Worm (Caenorhabditis elegans) whole organism, young adult: ENCODE measurements around the gene ubc-6.

Source experiments
- B0336.3 ChIP-seq: fragments of 200-800 bp; sonication (Bioruptor generic); IDR thresholded peaks from 2 replicates; pipeline ENCODE4 v1.3.6; 2022; ENCODE audit warnings: missing genetic modification characterization, missing compliant biosample characterization
- C06A6.2 ChIP-seq: fragments of 200-800 bp; sonication (Bioruptor generic); conservative IDR thresholded peaks from 2 replicates; pipeline ENCODE4 v1.3.6; 2022; ENCODE audit warnings: missing genetic modification characterization, missing compliant biosample characterization
- F22D6.2 ChIP-seq: sonication (generic microtip); optimal IDR thresholded peaks from 2 replicates; lab custom pipeline; 2016; ENCODE audit warnings: mild to moderate bottlenecking, missing genetic modification characterization, missing compliant biosample characterization
- F33H1.4 ChIP-seq: fragments of 200-800 bp; sonication (Bioruptor generic); IDR thresholded peaks from 2 replicates; pipeline ENCODE4 v1.3.6; 2022; ENCODE audit warnings: missing genetic modification reagents, missing genetic modification characterization, missing compliant biosample characterization
- F37B4.10 ChIP-seq: fragments of 200-800 bp; sonication (Bioruptor generic); IDR thresholded peaks from 2 replicates; pipeline ENCODE4 v1.3.6; 2022; ENCODE audit warnings: missing genetic modification characterization, missing compliant biosample characterization
- F49E8.2 ChIP-seq: sonication (generic microtip); optimal IDR thresholded peaks from 3 replicates; lab custom pipeline; 2017; ENCODE audit warnings: missing genetic modification characterization, mild to moderate bottlenecking, missing compliant biosample characterization, antibody characterized with exemption, moderate library complexity; ENCODE audit not compliant: insufficient read depth
- F55B11.4 ChIP-seq: sonication (generic microtip); optimal IDR thresholded peaks from 2 replicates; lab custom pipeline; 2016; ENCODE audit warnings: missing compliant biosample characterization, missing genetic modification characterization, borderline replicate concordance; ENCODE audit not compliant: insufficient read depth
- F57C9.4 ChIP-seq: sonication (generic microtip); optimal IDR thresholded peaks from 2 replicates; lab custom pipeline; 2017; ENCODE audit warnings: mild to moderate bottlenecking, missing genetic modification characterization, missing compliant biosample characterization
- K11D2.4 ChIP-seq: fragments of 200-800 bp; sonication (Bioruptor generic); IDR thresholded peaks from 2 replicates; pipeline ENCODE4 v1.3.6; 2022; ENCODE audit warnings: missing genetic modification reagents, missing genetic modification characterization, missing compliant biosample characterization
- K12H6.12 ChIP-seq: fragments of 200-800 bp; sonication (Bioruptor generic); optimal IDR thresholded peaks from 2 replicates; lab custom pipeline; 2018; ENCODE audit warnings: mild to moderate bottlenecking, missing genetic modification characterization, missing compliant biosample characterization
- T07F8.4 ChIP-seq: sonication (generic microtip); optimal IDR thresholded peaks from 2 replicates; lab custom pipeline; 2016; ENCODE audit warnings: mild to moderate bottlenecking, missing genetic modification characterization, moderate library complexity, missing compliant biosample characterization
- T26A5.8 ChIP-seq: sonication (generic microtip); optimal IDR thresholded peaks from 2 replicates; lab custom pipeline; 2016; ENCODE audit warnings: missing genetic modification characterization, missing compliant biosample characterization
- Y56A3A.18 ChIP-seq: fragments of 200-800 bp; sonication (Bioruptor generic); IDR thresholded peaks from 2 replicates; pipeline ENCODE4 v1.3.6; 2022; ENCODE audit warnings: missing genetic modification reagents, missing genetic modification characterization, missing compliant biosample characterization
- Y79H2A.3 ChIP-seq: fragments of 200-800 bp; sonication (Bioruptor generic); conservative IDR thresholded peaks from 2 replicates; pipeline ENCODE4 v1.3.6; 2022; ENCODE audit warnings: missing genetic modification reagents, missing genetic modification characterization, missing compliant biosample characterization
- ZK185.1 ChIP-seq: sonication (generic microtip); optimal IDR thresholded peaks from 2 replicates; lab custom pipeline; 2016; ENCODE audit warnings: mild to moderate bottlenecking, missing genetic modification characterization, missing compliant biosample characterization; ENCODE audit not compliant: poor library complexity, severe bottlenecking
- atf-7 ChIP-seq: sonication (generic microtip); optimal IDR thresholded peaks from 2 replicates; lab custom pipeline; 2017; ENCODE audit warnings: mild to moderate bottlenecking, missing genetic modification characterization, missing compliant biosample characterization
- attf-3 ChIP-seq: fragments of 200-800 bp; sonication (Bioruptor generic); conservative IDR thresholded peaks from 2 replicates; pipeline ENCODE4 v1.3.6; 2022; ENCODE audit warnings: missing genetic modification reagents, missing genetic modification characterization, missing compliant biosample characterization
- attf-5 ChIP-seq: fragments of 200-800 bp; sonication (Bioruptor generic); optimal IDR thresholded peaks from 2 replicates; lab custom pipeline; 2018; ENCODE audit warnings: mild to moderate bottlenecking, missing genetic modification characterization, missing compliant biosample characterization
- bed-1 ChIP-seq: fragments of 200-800 bp; sonication (Bioruptor generic); IDR thresholded peaks from 2 replicates; pipeline ENCODE4 v1.3.6; 2022; ENCODE audit warnings: missing genetic modification reagents, missing genetic modification characterization, missing compliant biosample characterization
- bed-2 ChIP-seq: fragments of 200-800 bp; sonication (Bioruptor generic); IDR thresholded peaks from 2 replicates; pipeline ENCODE4 v1.3.6; 2022; ENCODE audit warnings: missing genetic modification reagents, missing genetic modification characterization, missing compliant biosample characterization
- cebp-1 ChIP-seq, 2 experiments: fragments of 200-800 bp in 1 of 2; sonication (Bioruptor generic) in 1 of 2; sonication (generic microtip) in 1 of 2; IDR thresholded peaks in 1 of 2; optimal IDR thresholded peaks in 1 of 2; 2 replicates each; pipeline versions ENCODE4 v1.3.6 to Lab custom; 2017 to 2022; ENCODE audit warnings: missing compliant biosample characterization in 2 of 2, missing genetic modification characterization in 2 of 2, mild to moderate bottlenecking in 1 of 2, missing genetic modification reagents in 1 of 2, moderate library complexity in 1 of 2
- cebp-2 ChIP-seq: fragments of 200-800 bp; sonication (Bioruptor generic); IDR thresholded peaks from 2 replicates; pipeline ENCODE4 v1.3.6; 2022; ENCODE audit warnings: missing genetic modification characterization, missing compliant biosample characterization
- ceh-27 ChIP-seq: fragments of 200-800 bp; sonication (Bioruptor generic); optimal IDR thresholded peaks from 2 replicates; lab custom pipeline; 2018; ENCODE audit warnings: mild to moderate bottlenecking, missing genetic modification characterization, moderate library complexity, missing compliant biosample characterization
- ceh-91 ChIP-seq: fragments of 200-800 bp; sonication (Bioruptor generic); IDR thresholded peaks from 2 replicates; pipeline ENCODE4 v1.3.6; 2022; ENCODE audit warnings: missing genetic modification reagents, missing genetic modification characterization, missing compliant biosample characterization
- egl-18 ChIP-seq: fragments of 200-800 bp; sonication (Bioruptor generic); IDR thresholded peaks from 2 replicates; pipeline ENCODE4 v1.3.6; 2022; ENCODE audit warnings: missing genetic modification reagents, missing genetic modification characterization, missing compliant biosample characterization
- ekl-4 ChIP-seq: fragments of 200-800 bp; sonication (Bioruptor generic); IDR thresholded peaks from 2 replicates; pipeline ENCODE4 v1.3.6; 2022; ENCODE audit warnings: missing genetic modification reagents, missing genetic modification characterization, missing compliant biosample characterization
- ets-4 ChIP-seq: fragments of 200-800 bp; sonication (Bioruptor generic); optimal IDR thresholded peaks from 2 replicates; lab custom pipeline; 2018; ENCODE audit warnings: mild to moderate bottlenecking, missing genetic modification characterization, missing compliant biosample characterization
- hlh-12 ChIP-seq: sonication (generic microtip); optimal IDR thresholded peaks from 2 replicates; lab custom pipeline; 2016; ENCODE audit warnings: missing genetic modification characterization, missing compliant biosample characterization
- hlh-26 ChIP-seq: fragments of 200-800 bp; sonication (Bioruptor generic); conservative IDR thresholded peaks from 2 replicates; pipeline ENCODE4 v1.3.6; 2022; ENCODE audit warnings: missing genetic modification reagents, missing genetic modification characterization, missing compliant biosample characterization
- hmg-1.2 ChIP-seq: fragments of 200-800 bp; sonication (Bioruptor generic); IDR thresholded peaks from 2 replicates; pipeline ENCODE4 v1.3.6; 2022; ENCODE audit warnings: missing genetic modification reagents, missing genetic modification characterization, missing compliant biosample characterization
- hmg-20 ChIP-seq: fragments of 200-800 bp; sonication (Bioruptor generic); IDR thresholded peaks from 2 replicates; pipeline ENCODE4 v1.3.6; 2022; ENCODE audit warnings: missing genetic modification reagents, missing genetic modification characterization, missing compliant biosample characterization
- lag-1 ChIP-seq: fragments of 200-800 bp; sonication (Bioruptor generic); IDR thresholded peaks from 2 replicates; pipeline ENCODE4 v1.3.6; 2022; ENCODE audit warnings: missing genetic modification reagents, missing genetic modification characterization, missing compliant biosample characterization
- lin-35 ChIP-seq, 3 experiments: fragments of 150-350 bp in 2 of 3; sonication (generic microtip) in 1 of 3; optimal IDR thresholded peaks; 2 replicates each; lab custom pipeline; 2014 to 2018; ENCODE audit warnings: missing biosample characterization in 3 of 3, missing genetic modification characterization in 3 of 3, missing genetic modification reagents in 3 of 3
- madf-3 ChIP-seq: fragments of 200-800 bp; sonication (Bioruptor generic); IDR thresholded peaks from 2 replicates; pipeline ENCODE4 v1.3.6; 2022; ENCODE audit warnings: missing genetic modification reagents, missing genetic modification characterization, missing compliant biosample characterization
- mcd-1 ChIP-seq: fragments of 200-800 bp; sonication (Bioruptor generic); IDR thresholded peaks from 2 replicates; pipeline ENCODE4 v1.3.6; 2022; ENCODE audit warnings: missing genetic modification reagents, missing genetic modification characterization, missing compliant biosample characterization
- mxl-1 ChIP-seq: sonication (generic microtip); optimal IDR thresholded peaks from 2 replicates; lab custom pipeline; 2016; ENCODE audit warnings: missing genetic modification characterization, missing compliant biosample characterization
- nhr-27 ChIP-seq: fragments of 200-800 bp; sonication (Bioruptor generic); optimal IDR thresholded peaks from 2 replicates; lab custom pipeline; 2018; ENCODE audit warnings: mild to moderate bottlenecking, missing genetic modification characterization, moderate library complexity, missing compliant biosample characterization
- nhr-80 ChIP-seq: sonication (generic microtip); optimal IDR thresholded peaks from 2 replicates; lab custom pipeline; 2016; ENCODE audit warnings: missing genetic modification characterization, missing compliant biosample characterization
- rcor-1 ChIP-seq: fragments of 200-800 bp; sonication (Bioruptor generic); IDR thresholded peaks from 2 replicates; pipeline ENCODE4 v1.3.6; 2022; ENCODE audit warnings: missing genetic modification reagents, missing genetic modification characterization, missing compliant biosample characterization
- sdz-38 ChIP-seq: sonication (generic microtip); optimal IDR thresholded peaks from 2 replicates; lab custom pipeline; 2016; ENCODE audit warnings: missing genotype, missing genetic modification characterization, missing compliant biosample characterization
- sea-2 ChIP-seq: fragments of 200-800 bp; sonication (Bioruptor generic); IDR thresholded peaks from 2 replicates; pipeline ENCODE4 v1.3.6; 2022; ENCODE audit warnings: missing genetic modification characterization, missing compliant biosample characterization
- snpc-3.4 ChIP-seq: sonication (generic microtip); optimal IDR thresholded peaks from 2 replicates; lab custom pipeline; 2017; ENCODE audit warnings: missing genetic modification characterization, mild to moderate bottlenecking, missing compliant biosample characterization, antibody characterized with exemption, moderate library complexity, missing genotype, missing genetic modification reagents
- somi-1 ChIP-seq: fragments of 200-800 bp; sonication (Bioruptor generic); optimal IDR thresholded peaks from 2 replicates; lab custom pipeline; 2018; ENCODE audit warnings: mild to moderate bottlenecking, missing genetic modification characterization, missing compliant biosample characterization
- sptf-2 ChIP-seq: fragments of 200-800 bp; sonication (Bioruptor generic); optimal IDR thresholded peaks from 2 replicates; lab custom pipeline; 2018; ENCODE audit warnings: mild to moderate bottlenecking, missing genetic modification characterization, missing compliant biosample characterization
- tbp1 ChIP-seq: fragments of 200-800 bp; sonication (Bioruptor generic); optimal IDR thresholded peaks from 2 replicates; lab custom pipeline; 2018; ENCODE audit warnings: mild to moderate bottlenecking, missing genetic modification characterization, missing compliant biosample characterization
- ztf-3 ChIP-seq: fragments of 200-800 bp; sonication (Bioruptor generic); optimal IDR thresholded peaks from 2 replicates; lab custom pipeline; 2018; ENCODE audit warnings: mild to moderate bottlenecking, missing genetic modification characterization, missing compliant biosample characterization

The ubc-6 gene

ce11 chrII:7478487-7479234 is at the start of gene ubc-6, which contains the start of gene aka-1 (continued):
- TF ChIP-seq ekl-4 (GFP tag; lab: Robert Waterston, UW) (peak; percentile 96), tbp1 (GFP tag; lab: Kevin White, UChicago) (peak; percentile 72), hmg-1.2 (GFP tag; lab: Robert Waterston, UW) (peak; percentile 82), hmg-20 (peak; percentile 78), T26A5.8 (tag; lab: Kevin White, UChicago) (no peak), sptf-2 (no peak), F22D6.2 (tag; lab: Kevin White, UChicago) (peak; percentile 39), cebp-1 (GFP tag; IDR thresholded peaks at IDR 0.05; lab: Robert Waterston, UW) (peak; percentile 80), cebp-1 (tag; optimal IDR thresholded peaks at IDR 0.05; lab: Kevin White, UChicago) (peak; percentile 91), ceh-27 (GFP tag; lab: Kevin White, UChicago) (peak; percentile 94), rcor-1 (GFP tag; lab: Robert Waterston, UW) (peak; percentile 93), Y79H2A.3 (peak; percentile 95), B0336.3 (GFP tag; lab: Robert Waterston, UW) (peak; percentile 91), F37B4.10 (GFP tag; lab: Robert Waterston, UW) (0 out of 2 replicates have a peak, but pooled peaks have one; percentile 85), T07F8.4 (tag; lab: Kevin White, UChicago) (peak; percentile 69), egl-18 (peak; percentile 81; the same call in 1 of the 2 replicates), hlh-26 (GFP tag; lab: Robert Waterston, UW) (no peak), madf-3 (GFP tag; lab: Robert Waterston, UW) (peak; percentile 87), K11D2.4 (GFP tag; lab: Robert Waterston, UW) (peak; percentile 94), K12H6.12 (peak; percentile 91), lag-1 (GFP tag; lab: Robert Waterston, UW) (no peak), nhr-27 (tag; lab: Kevin White, UChicago) (peak; percentile 15), cebp-2 (peak; percentile 78; the same call in 1 of the 2 replicates), Y56A3A.18 (GFP tag; lab: Robert Waterston, UW) (peak; percentile 93; the same call in 1 of the 2 replicates), F49E8.2 (tag; lab: Kevin White, UChicago) (peak; percentile 74), F55B11.4 (tag; lab: Kevin White, UChicago) (no peak), ceh-91 (peak; percentile 93), hlh-12 (no peak), bed-2 (GFP tag; lab: Robert Waterston, UW) (peak; percentile 89), F33H1.4 (GFP tag; lab: Robert Waterston, UW) (peak; percentile 80), F57C9.4 (tag; lab: Kevin White, UChicago) (no peak), bed-1 (GFP tag; lab: Robert Waterston, UW) (peak; percentile 70; the same call in 1 of the 2 replicates), mxl-1 (no peak), mcd-1 (GFP tag; lab: Robert Waterston, UW) (peak; percentile 96), attf-5 (GFP tag; lab: Kevin White, UChicago) (peak; percentile 96), atf-7 (tag; lab: Kevin White, UChicago) (peak; percentile 62), lin-35 (GFP tag; optimal IDR thresholded peaks at IDR 0.05; lab: Kevin White, UChicago) (peak in 1 of 3 experiments; percentile 70), somi-1 (peak; percentile 48), ZK185.1 (peak; percentile 77), sea-2 (0 out of 2 replicates have a peak, but pooled peaks have one; percentile 34), attf-3 (GFP tag; lab: Robert Waterston, UW) (peak; percentile 83), sdz-38 (no peak), C06A6.2 (GFP tag; lab: Robert Waterston, UW) (peak; percentile 97), snpc-3.4 (tag; lab: Kevin White, UChicago) (peak; percentile 47), ets-4 (GFP tag; lab: Kevin White, UChicago) (no peak), ztf-3 (peak; percentile 51), nhr-80 (tag; lab: Kevin White, UChicago) (peak; percentile 86)
